Fruit fly (Drosophila melanogaster) whole organism, prepupa: Measurements from ENCODE around the gene Cpr23B.
A peak's percentile ranks its signal among the peaks of the same experiment; 100 is the strongest.

Experiments used
- CG10631 ChIP-seq: fragments of 200-800 bp; sonication (Bioruptor generic); optimal IDR thresholded peaks from 2 replicates; lab custom pipeline; 2016; ENCODE audit warnings: missing biosample characterization, missing genetic modification characterization
- CG11762 ChIP-seq: fragments of 200-800 bp; sonication (Bioruptor generic); optimal IDR thresholded peaks from 3 replicates; lab custom pipeline; 2016; ENCODE audit warnings: missing biosample characterization, missing genetic modification characterization; ENCODE audit not compliant: insufficient read depth
- CG11902 ChIP-seq: fragments of 200-800 bp; sonication (Bioruptor generic); optimal IDR thresholded peaks from 3 replicates; lab custom pipeline; 2016; ENCODE audit warnings: missing biosample characterization, missing genetic modification characterization
- CG16779 ChIP-seq: fragments of 200-800 bp; sonication (Bioruptor generic); optimal IDR thresholded peaks from 3 replicates; lab custom pipeline; 2017; ENCODE audit warnings: missing biosample characterization, mild to moderate bottlenecking, missing genetic modification characterization
- CG3032 ChIP-seq: fragments of 200-800 bp; optimal IDR thresholded peaks from 2 replicates; lab custom pipeline; 2019; ENCODE audit warnings: missing biosample characterization, mild to moderate bottlenecking, missing genetic modification characterization, moderate library complexity
- CG31627 ChIP-seq: fragments of 200-800 bp; sonication (Bioruptor generic); optimal IDR thresholded peaks from 3 replicates; lab custom pipeline; 2016; ENCODE audit warnings: missing biosample characterization, missing genetic modification characterization
- CG32006 ChIP-seq: fragments of 200-800 bp; sonication (Bioruptor generic); optimal IDR thresholded peaks from 3 replicates; lab custom pipeline; 2017; ENCODE audit warnings: missing biosample characterization, mild to moderate bottlenecking, missing genetic modification characterization
- CG34406 ChIP-seq: fragments of 200-800 bp; sonication (Bioruptor generic); optimal IDR thresholded peaks from 3 replicates; lab custom pipeline; 2016; ENCODE audit warnings: missing biosample characterization, missing genetic modification characterization
- CG6163 ChIP-seq: fragments of 200-800 bp; sonication (Bioruptor generic); IDR thresholded peaks from 3 replicates; pipeline ENCODE4 v1.3.6; 2022; ENCODE audit warnings: missing biosample characterization, missing genetic modification characterization
- CG6276 ChIP-seq: fragments of 200-800 bp; sonication (Bioruptor generic); optimal IDR thresholded peaks from 2 replicates; lab custom pipeline; 2017; ENCODE audit warnings: missing biosample characterization, mild to moderate bottlenecking, missing genetic modification characterization
- CG6808 ChIP-seq: fragments of 200-800 bp; sonication (Bioruptor generic); optimal IDR thresholded peaks from 3 replicates; lab custom pipeline; 2017; ENCODE audit warnings: missing biosample characterization, missing genetic modification characterization, mild to moderate bottlenecking, moderate library complexity, missing genetic modification reagents
- CG6854 ChIP-seq: fragments of 200-800 bp; sonication (Bioruptor generic); optimal IDR thresholded peaks from 2 replicates; lab custom pipeline; 2017; ENCODE audit warnings: missing biosample characterization, mild to moderate bottlenecking, missing genetic modification characterization
- CG8319 ChIP-seq: fragments of 200-800 bp; sonication (Bioruptor generic); optimal IDR thresholded peaks from 3 replicates; lab custom pipeline; 2016; ENCODE audit warnings: missing biosample characterization, missing genetic modification characterization
- Eip75B ChIP-seq: fragments of 200-800 bp; sonication (Bioruptor generic); optimal IDR thresholded peaks from 3 replicates; lab custom pipeline; 2016; ENCODE audit warnings: missing biosample characterization, missing genetic modification characterization
- Eip78C ChIP-seq: fragments of 200-800 bp; sonication (Bioruptor generic); peaks from one replicate; lab custom pipeline; 2016; ENCODE audit warnings: missing biosample characterization, missing genetic modification characterization
- Eip93F ChIP-seq: fragments of 200-800 bp; sonication (Bioruptor generic); optimal IDR thresholded peaks from 2 replicates; lab custom pipeline; 2016; ENCODE audit warnings: missing biosample characterization, mild to moderate bottlenecking, missing genetic modification characterization
- Ets21C ChIP-seq: fragments of 200-800 bp; sonication (Bioruptor generic); optimal IDR thresholded peaks from 3 replicates; lab custom pipeline; 2016; ENCODE audit warnings: missing biosample characterization, missing genetic modification characterization
- Ets96B ChIP-seq: fragments of 200-800 bp; optimal IDR thresholded peaks from 2 replicates; lab custom pipeline; 2019; ENCODE audit warnings: missing biosample characterization, mild to moderate bottlenecking, missing genetic modification characterization, moderate library complexity
- Gug ChIP-seq: fragments of 200-800 bp; sonication (Bioruptor generic); IDR thresholded peaks from 2 replicates; pipeline ENCODE4 v1.3.6; 2022; ENCODE audit warnings: missing biosample characterization, missing genetic modification characterization
- Hr38 ChIP-seq: sonication (Bioruptor generic); optimal IDR thresholded peaks from 2 replicates; lab custom pipeline; 2016; ENCODE audit warnings: missing biosample characterization, missing genetic modification characterization
- Hr4 ChIP-seq: fragments of 200-800 bp; sonication (Bioruptor generic); optimal IDR thresholded peaks from 3 replicates; lab custom pipeline; 2016; ENCODE audit warnings: missing biosample characterization, missing genetic modification characterization
- Met ChIP-seq: fragments of 200-800 bp; sonication (Bioruptor generic); optimal IDR thresholded peaks from 3 replicates; lab custom pipeline; 2016; ENCODE audit warnings: missing biosample characterization, missing genetic modification characterization
- OdsH ChIP-seq: fragments of 200-800 bp; sonication (Bioruptor generic); optimal IDR thresholded peaks from 3 replicates; lab custom pipeline; 2016; ENCODE audit warnings: missing biosample characterization, missing genetic modification characterization
- Smox ChIP-seq: fragments of 200-800 bp; sonication (Bioruptor generic); optimal IDR thresholded peaks from 3 replicates; lab custom pipeline; 2016; ENCODE audit warnings: missing biosample characterization, missing genetic modification characterization
- Sox102F ChIP-seq: fragments of 200-800 bp; sonication (Bioruptor generic); optimal IDR thresholded peaks from 2 replicates; lab custom pipeline; 2016; ENCODE audit warnings: missing biosample characterization, mild to moderate bottlenecking, missing genetic modification characterization
- Sox15 ChIP-seq: fragments of 200-800 bp; sonication (Bioruptor generic); optimal IDR thresholded peaks from 3 replicates; lab custom pipeline; 2016; ENCODE audit warnings: missing biosample characterization, missing genetic modification characterization
- achi ChIP-seq: fragments of 200-800 bp; sonication (Bioruptor generic); optimal IDR thresholded peaks from 3 replicates; lab custom pipeline; 2016; ENCODE audit warnings: missing biosample characterization, missing genetic modification characterization
- cyc ChIP-seq: fragments of 200-800 bp; sonication (Bioruptor generic); optimal IDR thresholded peaks from 3 replicates; lab custom pipeline; 2016; ENCODE audit warnings: missing biosample characterization, missing genetic modification characterization
- dac ChIP-seq: fragments of 200-800 bp; sonication (Bioruptor generic); optimal IDR thresholded peaks from 2 replicates; lab custom pipeline; 2017; ENCODE audit warnings: missing biosample characterization, mild to moderate bottlenecking, missing genetic modification characterization
- eg ChIP-seq: fragments of 200-800 bp; sonication (Bioruptor generic); IDR thresholded peaks from 3 replicates; pipeline ENCODE4 v1.3.6; 2022; ENCODE audit warnings: missing biosample characterization, missing genetic modification characterization
- fd59A ChIP-seq: fragments of 200-800 bp; sonication (Bioruptor generic); optimal IDR thresholded peaks from 2 replicates; lab custom pipeline; 2017; ENCODE audit warnings: missing biosample characterization, mild to moderate bottlenecking, missing genetic modification characterization, missing genetic modification reagents
- fkh ChIP-seq: fragments of 200-800 bp; sonication (Bioruptor generic); optimal IDR thresholded peaks from 3 replicates; lab custom pipeline; 2017; ENCODE audit warnings: missing biosample characterization, mild to moderate bottlenecking, missing genetic modification characterization, moderate library complexity
- net ChIP-seq: fragments of 200-800 bp; sonication (Bioruptor generic); optimal IDR thresholded peaks from 3 replicates; lab custom pipeline; 2016; ENCODE audit warnings: missing biosample characterization, missing genetic modification characterization
- pdm3 ChIP-seq: fragments of 200-800 bp; sonication (Bioruptor generic); optimal IDR thresholded peaks from 3 replicates; lab custom pipeline; 2016; ENCODE audit warnings: missing biosample characterization, missing genetic modification characterization
- salr ChIP-seq, 2 experiments: fragments of 200-800 bp; sonication (Bioruptor generic); optimal IDR thresholded peaks; 3 replicates each; lab custom pipeline; 2016 to 2018; ENCODE audit warnings: missing biosample characterization in 2 of 2, missing genetic modification characterization in 2 of 2, mild to moderate bottlenecking in 1 of 2
- spab ChIP-seq: fragments of 200-800 bp; sonication (Bioruptor generic); optimal IDR thresholded peaks from 2 replicates; lab custom pipeline; 2017; ENCODE audit warnings: missing biosample characterization, mild to moderate bottlenecking, missing genetic modification characterization, missing genetic modification reagents
- ss ChIP-seq, 2 experiments: fragments of 200-800 bp; sonication (Bioruptor generic); optimal IDR thresholded peaks; 2 replicates in 1 of 2; 3 replicates in 1 of 2; lab custom pipeline; 2017 to 2018; ENCODE audit warnings: mild to moderate bottlenecking in 2 of 2, missing biosample characterization in 2 of 2, missing genetic modification characterization in 2 of 2, moderate library complexity in 1 of 2
- svp ChIP-seq: fragments of 200-800 bp; sonication (Bioruptor generic); peaks from one replicate; lab custom pipeline; 2016; ENCODE audit warnings: missing biosample characterization, missing genetic modification characterization

Gene Cpr23B

DNA sequence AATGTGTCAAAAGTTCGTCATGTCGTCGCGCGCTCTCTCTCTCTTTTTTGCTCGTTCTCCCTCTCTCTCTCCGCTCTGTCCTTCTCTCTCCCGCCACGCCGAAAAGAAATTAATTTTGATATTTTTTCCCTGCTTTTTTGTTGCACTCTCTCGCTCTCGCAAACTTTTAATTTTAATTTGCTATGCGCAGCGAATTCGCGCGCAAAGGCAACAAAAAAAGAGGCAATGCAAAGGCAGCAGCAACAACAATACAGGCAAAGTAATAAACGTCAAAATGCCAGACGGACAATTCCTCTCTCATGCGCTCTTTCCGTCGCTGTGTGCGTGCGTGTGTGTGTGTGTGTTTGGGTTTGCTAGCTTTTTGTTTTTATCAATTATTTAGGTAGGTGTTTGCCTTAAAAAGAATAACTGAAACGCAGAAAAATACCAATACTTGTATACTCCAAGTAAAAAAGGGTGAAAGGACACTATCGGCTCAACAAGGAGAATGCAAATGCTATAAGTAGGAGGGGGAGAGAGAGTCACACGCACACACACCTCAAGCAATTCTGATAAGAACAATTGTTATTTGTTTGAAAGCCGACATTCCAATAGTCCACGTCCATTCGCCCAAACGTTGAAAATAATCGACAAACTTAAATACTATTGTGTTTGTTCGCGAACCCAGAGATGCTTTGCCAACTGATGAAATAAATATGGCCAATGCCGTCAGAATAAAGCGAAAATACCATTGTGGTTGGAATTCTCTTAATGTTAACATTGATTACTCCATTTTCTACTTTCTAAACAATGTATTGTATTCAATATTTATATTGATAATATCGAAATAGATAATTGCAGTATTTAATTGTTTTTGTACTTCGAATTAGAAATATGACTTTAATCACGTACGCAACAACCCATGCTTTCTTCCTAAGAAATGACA, 48.7 kb downstream of the Cpr23B start (continued):
- TF ChIP-seq CG6808 (GFP tag; lab: Kevin White, UChicago), result peak; percentile 65
- TF ChIP-seq svp (GFP tag; lab: Kevin White, UChicago), result no peak
- peak; percentile 58; the same call in 2 of the 3 replicates for TF ChIP-seq eg (GFP tag; lab: Robert Waterston, UW)
- TF ChIP-seq Eip78C, result peak; percentile 83
- no peak for TF ChIP-seq fd59A (GFP tag; lab: Kevin White, UChicago)
- no peak for TF ChIP-seq Sox15 (GFP tag; lab: Kevin White, UChicago)
- TF ChIP-seq Hr38 (GFP tag; lab: Kevin White, UChicago), result no peak
- TF ChIP-seq cyc (GFP tag; lab: Kevin White, UChicago), result no peak
- TF ChIP-seq CG34406, result no peak
- TF ChIP-seq Eip93F, result peak; percentile 13
- no peak for TF ChIP-seq salr (GFP tag; optimal IDR thresholded peaks at IDR 0.05; lab: Kevin White, UChicago)
- TF ChIP-seq Ets21C, result no peak
- TF ChIP-seq CG8319 (GFP tag; lab: Kevin White, UChicago), result no peak
- TF ChIP-seq dac (GFP tag; lab: Kevin White, UChicago), result peak; percentile 20
- peak; percentile 19 for TF ChIP-seq Ets96B (tag; lab: Kevin White, UChicago)
- TF ChIP-seq CG10631, result no peak
- TF ChIP-seq Gug (GFP tag; lab: Robert Waterston, UW), result no peak
- TF ChIP-seq CG32006 (GFP tag; lab: Kevin White, UChicago), result no peak
- TF ChIP-seq Sox102F, result peak; percentile 41
- TF ChIP-seq Hr4 (GFP tag; lab: Kevin White, UChicago), result no peak
- TF ChIP-seq CG11902, result no peak
- TF ChIP-seq net, result peak; percentile 17
- peak; percentile 59 for TF ChIP-seq achi (GFP tag; lab: Kevin White, UChicago)
- TF ChIP-seq CG3032 (tag; lab: Kevin White, UChicago), result peak; percentile 27
- peak; percentile 47 for TF ChIP-seq CG6854 (GFP tag; lab: Kevin White, UChicago)
- TF ChIP-seq ss (GFP tag; optimal IDR thresholded peaks at IDR 0.05; lab: Kevin White, UChicago), result peak; percentile 67 to 78
- no peak for TF ChIP-seq fkh
- TF ChIP-seq, all 60 proteins: peak for 21

DNA sequence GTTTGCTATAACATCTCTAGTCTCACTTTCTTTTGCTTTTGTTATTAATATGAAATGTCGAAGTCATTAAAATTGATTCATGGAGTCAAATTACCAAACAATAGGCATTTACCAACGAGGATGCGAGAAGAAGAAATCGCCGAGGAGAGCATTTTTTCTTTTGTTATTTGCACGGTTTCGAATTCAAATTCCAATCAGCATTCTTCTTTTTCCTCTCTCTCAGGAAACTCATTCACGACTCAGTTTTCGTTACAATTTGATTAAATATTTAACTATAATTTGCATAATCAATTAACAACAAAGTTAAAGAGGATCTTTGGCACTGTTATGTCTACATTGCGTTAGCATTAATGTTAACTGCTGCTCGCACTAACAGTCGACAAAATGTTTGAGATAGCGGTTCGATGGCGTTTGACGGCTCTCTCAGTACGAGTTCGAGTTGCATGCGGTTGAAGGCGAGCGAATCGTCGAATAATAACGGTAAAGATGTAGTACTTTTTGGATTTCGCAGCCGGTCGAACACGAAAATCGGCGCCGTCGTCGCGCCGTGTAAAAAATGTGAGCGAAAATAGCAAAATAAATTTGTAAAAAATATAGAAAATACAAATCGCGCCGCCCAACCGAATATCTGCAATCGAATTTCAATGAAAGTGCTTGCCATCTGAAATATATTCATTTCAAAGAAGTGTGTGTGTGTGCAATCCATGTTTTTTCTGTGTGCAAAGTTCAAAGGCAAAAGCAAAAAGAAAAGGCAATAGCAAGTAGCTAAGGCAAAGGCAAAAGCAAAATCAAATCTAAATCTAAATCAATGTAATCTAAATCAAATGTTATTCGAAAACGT, 49.8 kb downstream of the Cpr23B start:
- TF ChIP-seq CG32006 (GFP tag; lab: Kevin White, UChicago) (peak; percentile 3), achi (GFP tag; lab: Kevin White, UChicago) (no peak), Eip75B (GFP tag; lab: Kevin White, UChicago) (no peak), salr (GFP tag; optimal IDR thresholded peaks at IDR 0.05; lab: Kevin White, UChicago) (peak in 1 of 2 experiments; percentile 19), CG11762 (no peak), svp (GFP tag; lab: Kevin White, UChicago) (peak; percentile 76), Eip78C (peak; percentile 71), CG6276 (GFP tag; lab: Kevin White, UChicago) (no peak), CG16779 (tag; lab: Kevin White, UChicago) (no peak), Met (GFP tag; lab: Kevin White, UChicago) (no peak), ss (GFP tag; optimal IDR thresholded peaks at IDR 0.05; lab: Kevin White, UChicago) (peak in 1 of 2 experiments; percentile 13), CG6163 (peak; percentile 21; the same call in 1 of the 3 replicates), CG3032 (tag; lab: Kevin White, UChicago) (no peak), spab (GFP tag; lab: Kevin White, UChicago) (no peak), eg (GFP tag; lab: Robert Waterston, UW) (no peak), pdm3 (GFP tag; lab: Kevin White, UChicago) (no peak), Smox (GFP tag; lab: Kevin White, UChicago) (no peak), fkh (no peak), CG10631 (no peak), OdsH (no peak), CG31627 (GFP tag; lab: Kevin White, UChicago) (no peak)
